Worm (Caenorhabditis elegans): Measurements from ENCODE around the gene Y46G5A.7.

- TF ChIP-seq lin-35 (GFP tag; optimal IDR thresholded peaks at IDR 0.05) (no peak), unc-62 (GFP tag; optimal IDR thresholded peaks at IDR 0.05) (no peak), ama-1 (optimal IDR thresholded peaks at IDR 0.05) (no peak), skn-1 (tag; optimal IDR thresholded peaks at IDR 0.05) (no peak), egl-27 (tag; optimal IDR thresholded peaks at IDR 0.05) (no peak), lin-13 (GFP tag; optimal IDR thresholded peaks at IDR 0.05) (no peak), lsy-2 (tag; optimal IDR thresholded peaks at IDR 0.05) (no peak), alr-1 (tag; optimal IDR thresholded peaks at IDR 0.05; ENCODE audit: borderline replicate concordance) (no peak), lir-3 (tag; optimal IDR thresholded peaks at IDR 0.05; ENCODE audit: poor library complexity) (no peak), nhr-12 (tag; optimal IDR thresholded peaks at IDR 0.05) (no peak), lin-39 (tag; optimal IDR thresholded peaks at IDR 0.05) (no peak), nhr-237 (tag; optimal IDR thresholded peaks at IDR 0.05) (no peak), blmp-1 (tag; optimal IDR thresholded peaks at IDR 0.05) (no peak)
These were observed 39.1 kb upstream of the Y46G5A.7 start for ce11 chrII:12795188-12795587.
